Worm (Caenorhabditis elegans): Measurements from ENCODE around the gene fbxa-116.

fbxa-116 gene

ce11 chrV:20188790-20189189 is at the start of gene fbxa-116:
fbxa-116 (minus strand) TSS chrV:20188890.
- TF ChIP-seq pha-4 (tag; optimal IDR thresholded peaks at IDR 0.05) (no peak), dpl-1 (GFP tag; optimal IDR thresholded peaks at IDR 0.05) (no peak), T26A5.8 (tag; optimal IDR thresholded peaks at IDR 0.05) (no peak), nhr-90 (tag; optimal IDR thresholded peaks at IDR 0.05) (no peak), dox-1 (GFP tag; IDR thresholded peaks at IDR 0.05) (no peak), ztf-28 (GFP tag; IDR thresholded peaks at IDR 0.05) (no peak)

ce11 chrV:20237429-20237828 is 48.7 kb upstream of the fbxa-116 start, which contains the start of gene sld-5:
sld-5 (minus strand) TSS chrV:20237745.
- no peak for TF ChIP-seq Y79H2A.3 (GFP tag; conservative IDR thresholded peaks at IDR 0.05)
- TF ChIP-seq zfh-2 (GFP tag; conservative IDR thresholded peaks at IDR 0.05) = no peak
- no peak for TF ChIP-seq mcd-1 (GFP tag; IDR thresholded peaks at IDR 0.05)
- TF ChIP-seq ama-1 (optimal IDR thresholded peaks at IDR 0.05) = no peak
- no peak for TF ChIP-seq ama-1 (GFP tag; optimal IDR thresholded peaks at IDR 0.05)

- TF ChIP-seq B0019.2 (GFP tag; conservative IDR thresholded peaks at IDR 0.05) (no peak), tbp1 (GFP tag; optimal IDR thresholded peaks at IDR 0.05) (no peak), pbrm-1 (GFP tag; IDR thresholded peaks at IDR 0.05) (no peak), T26A5.8 (tag; optimal IDR thresholded peaks at IDR 0.05) (no peak), F55B11.4 (tag; optimal IDR thresholded peaks at IDR 0.05; ENCODE audit: borderline replicate concordance, insufficient read depth) (no peak), egl-44 (GFP tag; IDR thresholded peaks at IDR 0.05) (no peak), lin-40 (tag; optimal IDR thresholded peaks at IDR 0.05) (no peak), dpl-1 (GFP tag; optimal IDR thresholded peaks at IDR 0.05) (no peak), attf-5 (GFP tag; optimal IDR thresholded peaks at IDR 0.05) (no peak), zim-3 (tag; optimal IDR thresholded peaks at IDR 0.05) (no peak), C06A6.2 (GFP tag; conservative IDR thresholded peaks at IDR 0.05) (no peak), F57A8.1 (GFP tag; optimal IDR thresholded peaks at IDR 0.05) (no peak), pha-4 (tag; optimal IDR thresholded peaks at IDR 0.05) (no peak), Y95B8A.8 (GFP tag; IDR thresholded peaks at IDR 0.05) (no peak), F52B5.7 (tag; optimal IDR thresholded peaks at IDR 0.05) (no peak), madf-8 (GFP tag; conservative IDR thresholded peaks at IDR 0.05) (no peak), F33H1.4 (GFP tag; IDR thresholded peaks at IDR 0.05) (no peak)
These were observed 46.5 kb upstream of the fbxa-116 start for ce11 chrV:20235231-20235630.

- 0 out of 2 replicates have a peak, but pooled peaks have one; percentile 37 for TF ChIP-seq attf-6 (GFP tag; IDR thresholded peaks at IDR 0.05)
- no peak for TF ChIP-seq rpc-1 (optimal IDR thresholded peaks at IDR 0.05)
- peak; percentile 51 for TF ChIP-seq rpc-1 (tag; optimal IDR thresholded peaks at IDR 0.05)
- peak; percentile 27 for TF ChIP-seq B0261.1 (tag; optimal IDR thresholded peaks at IDR 0.05)
- TF ChIP-seq zfh-2 (GFP tag; conservative IDR thresholded peaks at IDR 0.05) = no peak
- peak; percentile 3 for TF ChIP-seq him-1 (tag; optimal IDR thresholded peaks at IDR 0.05)
- TF ChIP-seq F49E8.2 (tag; optimal IDR thresholded peaks at IDR 0.05; ENCODE audit: insufficient read depth) = no peak
- TF ChIP-seq F39B2.1 (GFP tag; IDR thresholded peaks at IDR 0.05) = peak; percentile 63; the same call in 1 of the 2 replicates
- no peak for TF ChIP-seq C17E4.6 (GFP tag; IDR thresholded peaks at IDR 0.05)
- no peak for TF ChIP-seq ceh-79 (tag; optimal IDR thresholded peaks at IDR 0.05)
- peak; percentile 57 for TF ChIP-seq chd-7 (tag; optimal IDR thresholded peaks at IDR 0.05)
- no peak for TF ChIP-seq athp-1 (tag; optimal IDR thresholded peaks at IDR 0.05)
- 0 out of 2 replicates have a peak, but pooled peaks have one; percentile 8 for TF ChIP-seq D2030.7 (GFP tag; IDR thresholded peaks at IDR 0.05)
- peak; percentile 34; the same call in 1 of the 2 replicates for TF ChIP-seq madf-6 (GFP tag; IDR thresholded peaks at IDR 0.05)
- TF ChIP-seq egrh-3 (GFP tag; IDR thresholded peaks at IDR 0.05) = no peak
- 0 out of 2 replicates have a peak, but pooled peaks have one; percentile 14 for TF ChIP-seq nhr-120 (GFP tag; IDR thresholded peaks at IDR 0.05)
- TF ChIP-seq attf-5 (GFP tag; optimal IDR thresholded peaks at IDR 0.05) = peak; percentile 7
- TF ChIP-seq F52B5.7 (tag; optimal IDR thresholded peaks at IDR 0.05) = peak; percentile 4
- peak; percentile 65 for TF ChIP-seq tbp1 (GFP tag; optimal IDR thresholded peaks at IDR 0.05)
- no peak for TF ChIP-seq T07F8.4 (tag; optimal IDR thresholded peaks at IDR 0.05)
- TF ChIP-seq nfya-1 (tag; optimal IDR thresholded peaks at IDR 0.05; ENCODE audit: borderline replicate concordance, insufficient read depth) = no peak
- TF ChIP-seq lin-26 (GFP tag; IDR thresholded peaks at IDR 0.05) = peak; percentile 42; the same call in 1 of the 2 replicates
- TF ChIP-seq ztf-25 (GFP tag; IDR thresholded peaks at IDR 0.05) = 0 out of 2 replicates have a peak, but pooled peaks have one; percentile 5
- 0 out of 2 replicates have a peak, but pooled peaks have one; percentile 37 for TF ChIP-seq ekl-4 (GFP tag; IDR thresholded peaks at IDR 0.05)
These were observed 45.7 kb upstream of the fbxa-116 start for ce11 chrV:20234439-20234838.
